Fruit fly (Drosophila melanogaster) whole organism, embryonic: Measurements from ENCODE around the gene Nadsyn.

Experiments used
- Adf1 ChIP-seq: fragments of 200-800 bp; sonication (Bioruptor generic); IDR thresholded peaks from 2 replicates; pipeline ENCODE4 v1.3.6; 2022; ENCODE audit warnings: missing biosample characterization, missing genetic modification characterization
- CG10462 ChIP-seq: fragments of 200-800 bp; sonication (Bioruptor generic); optimal IDR thresholded peaks from 2 replicates; lab custom pipeline; 2016; ENCODE audit warnings: missing biosample characterization, missing genetic modification characterization
- CG10654 ChIP-seq: fragments of 200-800 bp; sonication (Bioruptor generic); optimal IDR thresholded peaks from 2 replicates; lab custom pipeline; 2016; ENCODE audit warnings: missing biosample characterization, missing genetic modification characterization
- CG12155 ChIP-seq: fragments of 200-800 bp; sonication (Bioruptor generic); optimal IDR thresholded peaks from 3 replicates; lab custom pipeline; 2016; ENCODE audit warnings: missing biosample characterization, missing genetic modification characterization
- CG1233 ChIP-seq: fragments of 200-800 bp; sonication (Bioruptor generic); optimal IDR thresholded peaks from 4 replicates; lab custom pipeline; 2018; ENCODE audit warnings: missing biosample characterization, mild to moderate bottlenecking, missing genetic modification characterization
- CG13123 ChIP-seq: fragments of 200-800 bp; sonication (Bioruptor generic); optimal IDR thresholded peaks from 2 replicates; lab custom pipeline; 2016; ENCODE audit warnings: missing biosample characterization, missing genetic modification characterization
- CG14860 ChIP-seq: fragments of 200-800 bp; sonication (Bioruptor generic); IDR thresholded peaks from 3 replicates; pipeline ENCODE4 v1.3.6; 2022; ENCODE audit warnings: missing biosample characterization, missing genetic modification characterization; ENCODE audit not compliant: partially characterized antibody
- CG14965 ChIP-seq: fragments of 200-800 bp; sonication (Bioruptor generic); optimal IDR thresholded peaks from 2 replicates; lab custom pipeline; 2016; ENCODE audit warnings: missing biosample characterization, missing genetic modification characterization, borderline replicate concordance
- CG15601 ChIP-seq: fragments of 200-800 bp; sonication (Bioruptor generic); optimal IDR thresholded peaks from 3 replicates; lab custom pipeline; 2019; ENCODE audit warnings: missing biosample characterization, mild to moderate bottlenecking, missing genetic modification characterization, moderate library complexity
- CG1603 ChIP-seq: fragments of 200-800 bp; sonication (Bioruptor generic); optimal IDR thresholded peaks from 2 replicates; lab custom pipeline; 2019; ENCODE audit warnings: missing biosample characterization, mild to moderate bottlenecking, missing genetic modification characterization, moderate library complexity
- CG17186 ChIP-seq: fragments of 200-800 bp; sonication (Bioruptor generic); optimal IDR thresholded peaks from 3 replicates; lab custom pipeline; 2017; ENCODE audit warnings: missing biosample characterization, missing genetic modification reagents, missing genetic modification characterization
- CG17829 ChIP-seq: fragments of 200-800 bp; optimal IDR thresholded peaks from 2 replicates; lab custom pipeline; 2019; ENCODE audit warnings: missing biosample characterization, mild to moderate bottlenecking, missing genetic modification characterization, moderate library complexity
- CG18262 ChIP-seq: fragments of 200-800 bp; optimal IDR thresholded peaks from 3 replicates; lab custom pipeline; 2019; ENCODE audit warnings: missing biosample characterization, mild to moderate bottlenecking, missing genetic modification characterization, moderate library complexity
- CG6765 ChIP-seq: fragments of 200-800 bp; sonication (Bioruptor generic); optimal IDR thresholded peaks from 3 replicates; lab custom pipeline; 2017; ENCODE audit warnings: missing biosample characterization, mild to moderate bottlenecking, missing genetic modification characterization
- CG6791 ChIP-seq: fragments of 200-800 bp; sonication (Bioruptor generic); IDR thresholded peaks from 3 replicates; pipeline ENCODE4 v1.3.6; 2022; ENCODE audit warnings: missing biosample characterization, missing genetic modification characterization; ENCODE audit not compliant: partially characterized antibody
- CG7556 ChIP-seq: fragments of 200-800 bp; sonication (Bioruptor generic); optimal IDR thresholded peaks from 2 replicates; lab custom pipeline; 2017; ENCODE audit warnings: missing biosample characterization, mild to moderate bottlenecking, missing genetic modification characterization
- CG8388 ChIP-seq: fragments of 200-800 bp; sonication (Bioruptor generic); optimal IDR thresholded peaks from 2 replicates; lab custom pipeline; 2019; ENCODE audit warnings: missing biosample characterization, mild to moderate bottlenecking, missing genetic modification characterization, moderate library complexity
- Camta ChIP-seq: fragments of 200-800 bp; sonication (Bioruptor generic); optimal IDR thresholded peaks from 2 replicates; lab custom pipeline; 2016; ENCODE audit warnings: missing biosample characterization, missing genetic modification characterization
- Dfd ChIP-seq, 2 experiments: fragments of >200 bp; optimal IDR thresholded peaks; 2 replicates each; lab custom pipeline; 2017; ENCODE audit warnings: missing biosample characterization in 2 of 2, missing genetic modification characterization in 2 of 2
- Doc3 ChIP-seq: fragments of 200-800 bp; sonication (Bioruptor generic); IDR thresholded peaks from 3 replicates; pipeline ENCODE4 v1.3.6; 2022; ENCODE audit warnings: missing biosample characterization, missing genetic modification characterization; ENCODE audit not compliant: partially characterized antibody
- HHEX ChIP-seq: fragments of 200-800 bp; sonication (Bioruptor generic); optimal IDR thresholded peaks from 3 replicates; lab custom pipeline; 2017; ENCODE audit warnings: missing biosample characterization, mild to moderate bottlenecking, missing genetic modification characterization, missing genetic modification reagents
- Hmx ChIP-seq: fragments of 200-800 bp; sonication (Bioruptor generic); optimal IDR thresholded peaks from 2 replicates; lab custom pipeline; 2016; ENCODE audit warnings: missing biosample characterization, missing genetic modification characterization
- Hr51 ChIP-seq, 2 experiments: fragments of 200-800 bp; sonication (Bioruptor generic); optimal IDR thresholded peaks; 2 replicates in 1 of 2; 3 replicates in 1 of 2; lab custom pipeline; 2016 to 2018; ENCODE audit warnings: missing biosample characterization in 2 of 2, missing genetic modification characterization in 2 of 2, mild to moderate bottlenecking in 1 of 2, moderate library complexity in 1 of 2
- Lhr ChIP-seq: fragments of 200-800 bp; sonication (Bioruptor generic); optimal IDR thresholded peaks from 3 replicates; lab custom pipeline; 2017; ENCODE audit warnings: mild to moderate bottlenecking, missing biosample characterization, missing genetic modification reagents, missing genetic modification characterization
- Meics ChIP-seq: fragments of 200-800 bp; sonication (Bioruptor generic); optimal IDR thresholded peaks from 2 replicates; lab custom pipeline; 2017; ENCODE audit warnings: missing biosample characterization, mild to moderate bottlenecking, missing genetic modification characterization
- Mes4 ChIP-seq: fragments of 200-800 bp; sonication (Bioruptor generic); optimal IDR thresholded peaks from 2 replicates; lab custom pipeline; 2016; ENCODE audit warnings: missing biosample characterization, missing genetic modification characterization
- Neu2 ChIP-seq: fragments of 200-800 bp; sonication (Bioruptor generic); optimal IDR thresholded peaks from 3 replicates; lab custom pipeline; 2016; ENCODE audit warnings: missing biosample characterization, missing genetic modification characterization, borderline replicate concordance
- Rfx ChIP-seq: fragments of 200-800 bp; sonication (Bioruptor generic); IDR thresholded peaks from 2 replicates; pipeline ENCODE4 v1.3.6; 2022; ENCODE audit warnings: missing biosample characterization, missing genetic modification characterization
- Rx ChIP-seq: fragments of 200-800 bp; sonication (Bioruptor generic); IDR thresholded peaks from 2 replicates; pipeline ENCODE4 v1.3.6; 2022; ENCODE audit warnings: missing biosample characterization, missing genetic modification characterization
- TFAM ChIP-seq: fragments of 200-800 bp; sonication (Bioruptor generic); optimal IDR thresholded peaks from 2 replicates; lab custom pipeline; 2017; ENCODE audit warnings: missing biosample characterization, missing genetic modification characterization, inconsistent platforms
- Trl ChIP-seq, 3 experiments: fragments of >200 bp in 2 of 3; fragments of 200-800 bp in 1 of 3; sonication (Bioruptor generic) in 1 of 3; optimal IDR thresholded peaks; 2 replicates in 1 of 3; 3 replicates in 2 of 3; lab custom pipeline; 2016 to 2017; ENCODE audit warnings: missing biosample characterization in 1 of 3, missing genetic modification characterization in 1 of 3
- Xrp1 ChIP-seq: fragments of 200-800 bp; sonication (Bioruptor generic); IDR thresholded peaks from 2 replicates; pipeline ENCODE4 v1.3.6; 2022; ENCODE audit warnings: missing biosample characterization, missing genetic modification characterization
- bowl ChIP-seq: fragments of 200-800 bp; sonication (Bioruptor generic); IDR thresholded peaks from 2 replicates; pipeline ENCODE4 v1.3.6; 2022; ENCODE audit warnings: missing biosample characterization, missing genetic modification characterization
- her ChIP-seq: fragments of 200-800 bp; sonication (Bioruptor generic); optimal IDR thresholded peaks from 2 replicates; lab custom pipeline; 2016; ENCODE audit warnings: missing biosample characterization, missing genetic modification characterization
- jing ChIP-seq: fragments of 200-800 bp; sonication (Bioruptor generic); optimal IDR thresholded peaks from 2 replicates; lab custom pipeline; 2018; ENCODE audit warnings: missing biosample characterization, mild to moderate bottlenecking, missing genetic modification characterization
- kah ChIP-seq: fragments of 200-800 bp; sonication (Bioruptor generic); optimal IDR thresholded peaks from 2 replicates; lab custom pipeline; 2018; ENCODE audit warnings: missing biosample characterization, mild to moderate bottlenecking, missing genetic modification characterization
- kay ChIP-seq: fragments of 200-800 bp; sonication (Bioruptor generic); optimal IDR thresholded peaks from 2 replicates; lab custom pipeline; 2016; ENCODE audit warnings: missing biosample characterization, missing genetic modification characterization
- lab ChIP-seq: fragments of 200-800 bp; sonication (Bioruptor generic); optimal IDR thresholded peaks from 3 replicates; lab custom pipeline; 2017; ENCODE audit warnings: missing biosample characterization, missing genetic modification characterization, mild to moderate bottlenecking, moderate library complexity, missing genetic modification reagents
- lbe ChIP-seq: fragments of 200-800 bp; sonication (Bioruptor generic); optimal IDR thresholded peaks from 2 replicates; lab custom pipeline; 2016; ENCODE audit warnings: missing biosample characterization, mild to moderate bottlenecking, missing genetic modification characterization
- lilli ChIP-seq: fragments of 200-800 bp; sonication (Bioruptor generic); optimal IDR thresholded peaks from 3 replicates; lab custom pipeline; 2016; ENCODE audit warnings: missing biosample characterization, missing genetic modification characterization
- pfk ChIP-seq: fragments of 200-800 bp; sonication (Bioruptor generic); optimal IDR thresholded peaks from 2 replicates; lab custom pipeline; 2018; ENCODE audit warnings: missing biosample characterization, mild to moderate bottlenecking, missing genetic modification characterization, moderate library complexity
- psq ChIP-seq: fragments of 200-800 bp; sonication (Bioruptor generic); optimal IDR thresholded peaks from 2 replicates; lab custom pipeline; 2017; ENCODE audit warnings: missing biosample characterization, missing genetic modification characterization
- pzg ChIP-seq: fragments of 200-800 bp; sonication (Bioruptor generic); optimal IDR thresholded peaks from 3 replicates; lab custom pipeline; 2018; ENCODE audit warnings: missing biosample characterization, mild to moderate bottlenecking, missing genetic modification characterization, moderate library complexity
- ro ChIP-seq: fragments of 200-800 bp; sonication (Bioruptor generic); IDR thresholded peaks from 2 replicates; pipeline ENCODE4 v1.3.6; 2022; ENCODE audit warnings: missing biosample characterization, missing genetic modification characterization
- sim ChIP-seq: fragments of 200-800 bp; sonication (Bioruptor generic); IDR thresholded peaks from 2 replicates; pipeline ENCODE4 v1.3.6; 2022; ENCODE audit warnings: missing biosample characterization, missing genetic modification characterization
- so ChIP-seq: fragments of 200-800 bp; sonication (Bioruptor generic); IDR thresholded peaks from 3 replicates; pipeline ENCODE4 v1.3.6; 2022; ENCODE audit warnings: missing biosample characterization, missing genetic modification characterization
- tap ChIP-seq: fragments of 200-800 bp; optimal IDR thresholded peaks from 3 replicates; lab custom pipeline; 2019; ENCODE audit warnings: missing biosample characterization, mild to moderate bottlenecking, missing genetic modification characterization, moderate library complexity
- wek ChIP-seq: fragments of 200-800 bp; sonication (Bioruptor generic); optimal IDR thresholded peaks from 3 replicates; lab custom pipeline; 2018; ENCODE audit warnings: missing biosample characterization, mild to moderate bottlenecking, missing genetic modification characterization, moderate library complexity
- zfh2 ChIP-seq: fragments of 200-800 bp; sonication (Bioruptor generic); optimal IDR thresholded peaks from 2 replicates; lab custom pipeline; 2016; ENCODE audit warnings: missing biosample characterization, missing genetic modification characterization

Gene Nadsyn

dm6 chrX:13762372-13762883 lies 44.3 kb upstream of the Nadsyn start, which contains the start of gene rdgB (continued):
- TF ChIP-seq so (GFP tag; lab: Robert Waterston, UW) (peak; percentile 62; the same call in 2 of the 3 replicates), CG18262 (peak; percentile 83), tap (tag; lab: Kevin White, UChicago) (peak; percentile 41), CG15601 (tag; lab: Kevin White, UChicago) (peak; percentile 78), sim (GFP tag; lab: Robert Waterston, UW) (no peak), CG17829 (peak; percentile 82), pzg (GFP tag; lab: Kevin White, UChicago) (no peak), zfh2 (GFP tag; lab: Kevin White, UChicago) (peak; percentile 58), lbe (GFP tag; lab: Kevin White, UChicago) (peak; percentile 60), psq (GFP tag; lab: Kevin White, UChicago) (peak; percentile 86), Neu2 (GFP tag; lab: Kevin White, UChicago) (no peak), CG10654 (GFP tag; lab: Kevin White, UChicago) (peak; percentile 58), bowl (no peak), kah (GFP tag; lab: Kevin White, UChicago) (peak; percentile 6), pfk (peak; percentile 77), Trl (optimal IDR thresholded peaks at IDR 0.05; lab: Kevin White, UChicago) (peak; percentile 39 to 73), Trl (GFP tag; optimal IDR thresholded peaks at IDR 0.05; lab: Kevin White, UChicago) (no peak), CG8388 (GFP tag; lab: Kevin White, UChicago) (peak; percentile 67), TFAM (GFP tag; lab: Kevin White, UChicago) (no peak), CG10462 (GFP tag; lab: Kevin White, UChicago) (peak; percentile 21), Lhr (peak; percentile 15), Rx (GFP tag; lab: Robert Waterston, UW) (no peak), CG1603 (tag; lab: Kevin White, UChicago) (peak; percentile 31), ro (GFP tag; lab: Robert Waterston, UW) (no peak), jing (GFP tag; lab: Kevin White, UChicago) (peak; percentile 7), wek (GFP tag; lab: Kevin White, UChicago) (no peak), her (GFP tag; lab: Kevin White, UChicago) (no peak), Camta (GFP tag; lab: Kevin White, UChicago) (no peak), Rfx (GFP tag; lab: Robert Waterston, UW) (peak; percentile 83), CG17186 (no peak), kay (no peak), CG7556 (GFP tag; lab: Kevin White, UChicago) (peak; percentile 84), Xrp1 (GFP tag; lab: Robert Waterston, UW) (peak; percentile 63), HHEX (GFP tag; lab: Kevin White, UChicago) (peak; percentile 82), CG6791 (GFP tag; lab: Robert Waterston, UW) (no peak), Meics (peak; percentile 87), CG14965 (no peak), Hr51 (GFP tag; optimal IDR thresholded peaks at IDR 0.05; lab: Kevin White, UChicago) (peak; percentile 43 to 85), Dfd (GFP tag; optimal IDR thresholded peaks at IDR 0.05; lab: Kevin White, UChicago) (no peak), Hmx (GFP tag; lab: Kevin White, UChicago) (peak; percentile 44), lab (GFP tag; lab: Kevin White, UChicago) (peak; percentile 78), CG1233 (GFP tag; lab: Kevin White, UChicago) (peak; percentile 67), CG12155 (GFP tag; lab: Kevin White, UChicago) (peak; percentile 59), CG6765 (GFP tag; lab: Kevin White, UChicago) (peak; percentile 78), lilli (GFP tag; lab: Kevin White, UChicago) (peak; percentile 67), CG13123 (GFP tag; lab: Kevin White, UChicago) (peak; percentile 40), Doc3 (GFP tag; lab: Robert Waterston, UW) (no peak), CG14860 (GFP tag; lab: Robert Waterston, UW) (no peak), Mes4 (GFP tag; lab: Kevin White, UChicago) (no peak), Adf1 (GFP tag; lab: Robert Waterston, UW) (peak; percentile 40; the same call in 1 of the 2 replicates)
